Fruit fly (Drosophila melanogaster) whole organism, pupa: ENCODE data around the gene hiw.

Source experiments
- CG10348 ChIP-seq: fragments of 200-800 bp; sonication (Bioruptor generic); IDR thresholded peaks from 2 replicates; pipeline ENCODE4 v1.3.6; 2022; ENCODE audit warnings: missing biosample characterization, missing genetic modification characterization
- CG12605 ChIP-seq: fragments of 200-800 bp; sonication (Bioruptor generic); IDR thresholded peaks from 2 replicates; pipeline ENCODE4 v1.3.6; 2022; ENCODE audit warnings: missing biosample characterization, missing genetic modification characterization
- CG13204 ChIP-seq: fragments of 200-800 bp; sonication (Bioruptor generic); optimal IDR thresholded peaks from 2 replicates; lab custom pipeline; 2018; ENCODE audit warnings: missing biosample characterization, mild to moderate bottlenecking, missing genetic modification characterization, moderate library complexity
- CG14655 ChIP-seq: fragments of 200-800 bp; sonication (Bioruptor generic); optimal IDR thresholded peaks from 3 replicates; lab custom pipeline; 2017; ENCODE audit warnings: mild to moderate bottlenecking, missing biosample characterization, missing genetic modification reagents, missing genetic modification characterization
- CG15710 ChIP-seq: fragments of 200-800 bp; sonication (Bioruptor generic); optimal IDR thresholded peaks from 2 replicates; lab custom pipeline; 2018; ENCODE audit warnings: missing biosample characterization, mild to moderate bottlenecking, missing genetic modification characterization, moderate library complexity
- CG17806 ChIP-seq: fragments of 200-800 bp; sonication (Bioruptor generic); optimal IDR thresholded peaks from 2 replicates; lab custom pipeline; 2018; ENCODE audit warnings: missing biosample characterization, mild to moderate bottlenecking, missing genetic modification characterization, moderate library complexity
- CG32121 ChIP-seq: fragments of 200-800 bp; sonication (Bioruptor generic); IDR thresholded peaks from 2 replicates; pipeline ENCODE4 v1.3.6; 2022; ENCODE audit warnings: missing biosample characterization, missing genetic modification characterization
- CG34367 ChIP-seq: fragments of 200-800 bp; sonication (Bioruptor generic); optimal IDR thresholded peaks from 2 replicates; lab custom pipeline; 2018; ENCODE audit warnings: missing biosample characterization, mild to moderate bottlenecking, missing genetic modification characterization
- CG4496 ChIP-seq: fragments of 200-800 bp; sonication (Bioruptor generic); IDR thresholded peaks from 3 replicates; pipeline ENCODE4 v1.3.6; 2022; ENCODE audit warnings: missing biosample characterization, missing genetic modification characterization
- CG8159 ChIP-seq: fragments of 200-800 bp; sonication (Bioruptor generic); optimal IDR thresholded peaks from 3 replicates; lab custom pipeline; 2018; ENCODE audit warnings: missing biosample characterization, mild to moderate bottlenecking, missing genetic modification characterization, moderate library complexity
- CG8301 ChIP-seq: fragments of 200-800 bp; sonication (Bioruptor generic); optimal IDR thresholded peaks from 2 replicates; lab custom pipeline; 2018; ENCODE audit warnings: missing biosample characterization, mild to moderate bottlenecking, missing genetic modification characterization
- CG9948 ChIP-seq: fragments of 200-800 bp; sonication (Bioruptor generic); optimal IDR thresholded peaks from 2 replicates; lab custom pipeline; 2018; ENCODE audit warnings: missing biosample characterization, mild to moderate bottlenecking, missing genetic modification characterization, moderate library complexity
- D1 ChIP-seq: fragments of 200-800 bp; sonication (Bioruptor generic); optimal IDR thresholded peaks from 2 replicates; lab custom pipeline; 2018; ENCODE audit warnings: missing biosample characterization, mild to moderate bottlenecking, missing genetic modification characterization, moderate library complexity
- EcR ChIP-seq: fragments of 200-800 bp; sonication (Bioruptor generic); optimal IDR thresholded peaks from 3 replicates; lab custom pipeline; 2019; ENCODE audit warnings: missing biosample characterization, missing genetic modification characterization, mild to moderate bottlenecking, moderate library complexity, missing genetic modification reagents
- Ets98B ChIP-seq: fragments of 200-800 bp; sonication (Bioruptor generic); IDR thresholded peaks from 2 replicates; pipeline ENCODE4 v1.3.6; 2022; ENCODE audit warnings: missing biosample characterization, missing genetic modification characterization
- Pif1A ChIP-seq: fragments of 200-800 bp; sonication (Bioruptor generic); optimal IDR thresholded peaks from 3 replicates; lab custom pipeline; 2016; ENCODE audit warnings: missing biosample characterization, missing genetic modification characterization
- Pif1B ChIP-seq: fragments of 200-800 bp; sonication (Bioruptor generic); optimal IDR thresholded peaks from 3 replicates; lab custom pipeline; 2016; ENCODE audit warnings: missing biosample characterization, missing genetic modification characterization
- Snoo ChIP-seq: fragments of 200-800 bp; sonication (Bioruptor generic); optimal IDR thresholded peaks from 3 replicates; lab custom pipeline; 2017; ENCODE audit warnings: missing biosample characterization, mild to moderate bottlenecking, missing genetic modification characterization, inconsistent platforms
- fd96Ca ChIP-seq: fragments of 200-800 bp; sonication (Bioruptor generic); IDR thresholded peaks from 3 replicates; pipeline ENCODE4 v1.3.6; 2022; ENCODE audit warnings: missing biosample characterization, missing genetic modification characterization
- gl ChIP-seq: fragments of 200-800 bp; sonication (Bioruptor generic); optimal IDR thresholded peaks from 2 replicates; lab custom pipeline; 2018; ENCODE audit warnings: missing biosample characterization, mild to moderate bottlenecking, missing genetic modification characterization
- rn ChIP-seq: fragments of 200-800 bp; sonication (Bioruptor generic); IDR thresholded peaks from 2 replicates; pipeline ENCODE4 v1.3.6; 2022; ENCODE audit warnings: missing biosample characterization, missing genetic modification characterization

The hiw gene

DNA sequence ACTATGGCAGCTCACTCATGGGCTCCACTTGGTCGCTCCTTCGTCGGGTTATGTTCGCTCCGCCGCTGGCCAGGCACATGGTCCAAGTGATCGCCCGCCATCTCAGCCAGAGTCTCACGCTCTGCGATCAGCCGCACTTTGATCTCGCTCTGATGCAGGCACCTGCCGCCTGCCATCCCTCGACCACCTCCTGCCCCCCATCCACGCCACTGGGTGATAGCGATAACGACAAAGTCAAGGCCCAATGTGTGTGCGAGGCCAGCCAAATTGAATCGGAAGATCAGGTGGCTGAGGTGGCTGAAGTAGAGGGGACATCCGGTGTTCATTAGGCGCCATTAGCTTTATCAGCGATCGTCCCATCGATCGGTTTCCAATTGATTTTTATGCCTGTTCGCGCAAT is 5.3 kb upstream of the hiw start:
- no peak for TF ChIP-seq D1
- no peak for TF ChIP-seq CG10348
- TF ChIP-seq CG4496 (GFP tag; lab: Robert Waterston, UW), result no peak
- no peak for TF ChIP-seq CG9948 (tag; lab: Kevin White, UChicago)
- TF ChIP-seq CG32121 (GFP tag; lab: Robert Waterston, UW), result no peak
- TF ChIP-seq CG8301 (tag; lab: Kevin White, UChicago), result no peak
- TF ChIP-seq CG12605 (GFP tag; lab: Robert Waterston, UW), result no peak
- peak; percentile 21 for TF ChIP-seq gl (tag; lab: Kevin White, UChicago)
- no peak for TF ChIP-seq rn
- peak; percentile 44 for TF ChIP-seq CG13204
- TF ChIP-seq CG14655, result no peak
- TF ChIP-seq CG15710 (tag; lab: Kevin White, UChicago), result no peak
- no peak for TF ChIP-seq CG34367 (tag; lab: Kevin White, UChicago)

DNA sequence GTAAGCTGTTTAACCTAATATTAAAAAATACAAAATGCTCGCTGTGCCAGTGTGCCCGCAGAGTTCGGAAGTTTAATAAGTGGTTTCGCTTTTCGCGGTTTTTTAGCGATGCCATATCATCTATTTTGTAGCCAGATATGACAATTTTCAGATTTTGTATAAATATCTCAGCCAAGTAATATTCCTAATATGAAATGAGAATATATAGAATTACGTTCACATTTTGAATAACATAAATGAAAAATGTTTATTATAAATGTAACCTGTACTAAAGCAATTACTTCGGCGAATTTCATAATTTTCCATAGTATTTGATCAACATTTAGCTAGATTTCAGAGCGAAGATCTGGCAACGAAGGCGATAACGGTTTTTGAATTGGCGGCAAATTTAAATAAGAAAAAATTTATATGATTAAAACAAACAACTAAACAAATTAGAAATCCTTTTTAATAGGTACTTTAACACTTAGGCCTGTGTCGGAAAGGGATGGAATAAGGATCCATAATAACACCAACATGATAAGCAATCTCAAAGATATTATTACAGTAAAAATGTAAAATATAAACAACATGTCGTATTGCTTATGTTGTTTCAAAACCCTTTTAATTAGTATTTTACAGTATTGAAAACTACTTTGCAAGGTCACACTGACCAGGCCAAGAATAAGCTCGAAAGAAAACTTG is 3.3 kb upstream of the hiw start, which contains the start of the genes opm and dob:
Gene opm, minus strand, starts transcription at position 59 of the 684 bp plus-strand sequence.
Gene dob, plus strand, starts transcription at position 634 of the 684 bp plus-strand sequence.
- TF ChIP-seq CG9948 (tag; lab: Kevin White, UChicago) (peak; percentile 20), D1 (no peak), CG8159 (tag; lab: Kevin White, UChicago) (peak; percentile 13)

DNA sequence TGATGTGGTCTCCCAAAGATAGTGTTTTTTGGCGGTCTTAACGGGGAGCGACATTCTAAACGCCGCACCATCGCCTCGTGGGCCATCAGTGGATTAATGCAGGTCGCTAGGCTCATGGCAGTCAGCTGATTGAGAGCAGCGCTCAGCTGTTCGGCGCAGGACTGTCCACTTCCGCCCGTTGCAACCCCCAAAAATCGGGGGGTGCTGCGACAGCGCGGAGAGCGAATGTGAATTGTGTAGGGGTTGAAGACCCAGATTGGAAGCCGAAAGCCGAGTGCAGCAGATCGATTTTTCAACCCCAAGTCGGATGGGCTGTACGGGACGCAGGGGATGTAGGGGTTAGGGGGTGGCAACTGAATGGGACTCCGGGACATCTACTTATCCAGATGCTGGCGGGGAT is 610 bp downstream of the hiw start:
- no peak for TF ChIP-seq Ets98B (GFP tag; lab: Robert Waterston, UW)
- TF ChIP-seq CG15710 (tag; lab: Kevin White, UChicago), result no peak
- TF ChIP-seq D1, result no peak
- no peak for TF ChIP-seq gl (tag; lab: Kevin White, UChicago)
- TF ChIP-seq CG12605 (GFP tag; lab: Robert Waterston, UW), result no peak
- no peak for TF ChIP-seq CG13204
- no peak for TF ChIP-seq Pif1B (GFP tag; lab: Kevin White, UChicago)
- TF ChIP-seq CG34367 (tag; lab: Kevin White, UChicago), result no peak
- no peak for TF ChIP-seq EcR (GFP tag; lab: Kevin White, UChicago)

- TF ChIP-seq rn (no peak), EcR (GFP tag; lab: Kevin White, UChicago) (peak; percentile 4)
Measured at dm6 chrX:15048713-15049112, 14.5 kb downstream of the hiw start.

DNA sequence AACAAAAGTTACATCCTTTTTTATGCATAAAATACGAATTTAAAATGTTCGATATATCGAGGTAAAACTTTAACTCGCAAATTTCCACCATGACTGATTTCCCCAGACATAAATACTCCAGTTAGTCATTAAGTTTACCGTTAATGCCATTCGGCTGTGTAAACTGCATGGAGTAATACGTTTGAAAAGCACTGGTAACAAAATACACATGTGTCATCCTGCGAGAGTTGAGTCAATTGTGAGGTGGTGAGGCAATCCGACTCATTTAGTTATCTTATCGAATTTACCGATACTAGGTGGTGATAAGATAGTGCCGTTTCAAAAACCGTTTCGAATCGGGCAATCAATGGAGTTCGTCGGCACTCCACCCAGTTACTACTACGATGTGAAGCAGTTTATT is 17.6 kb downstream of the hiw start:
- TF ChIP-seq gl (tag; lab: Kevin White, UChicago) (no peak), CG9948 (tag; lab: Kevin White, UChicago) (no peak), fd96Ca (GFP tag; lab: Robert Waterston, UW) (no peak), CG10348 (no peak), rn (no peak), CG8159 (tag; lab: Kevin White, UChicago) (no peak), CG32121 (GFP tag; lab: Robert Waterston, UW) (no peak), CG4496 (GFP tag; lab: Robert Waterston, UW) (no peak), Ets98B (GFP tag; lab: Robert Waterston, UW) (no peak), Pif1B (GFP tag; lab: Kevin White, UChicago) (no peak), CG34367 (tag; lab: Kevin White, UChicago) (no peak), CG14655 (no peak)

DNA sequence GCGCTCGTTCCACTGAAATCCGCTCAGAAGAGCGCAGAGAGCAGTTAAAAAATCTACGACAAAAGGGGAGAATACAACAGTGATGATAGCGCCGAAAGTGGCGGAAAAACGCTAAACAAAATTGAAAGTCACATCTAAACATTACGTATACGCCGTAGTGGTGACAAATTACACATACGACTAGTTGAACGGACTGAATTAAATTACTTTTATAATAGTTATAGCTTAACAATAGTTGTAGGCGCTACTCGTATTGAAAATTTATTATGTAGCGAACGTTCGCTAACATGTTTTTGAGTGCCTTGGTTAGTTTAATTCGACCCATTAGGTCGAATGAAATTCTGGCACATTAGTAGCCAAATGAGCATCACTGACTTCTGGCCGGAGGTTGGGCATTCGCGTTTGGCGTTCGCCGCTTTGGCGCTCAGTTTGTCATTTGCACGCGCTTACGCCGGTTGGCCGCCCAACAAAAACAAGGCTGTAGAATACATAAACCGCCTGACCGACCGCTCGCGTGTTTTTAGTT is 19.5 kb downstream of the hiw start, which contains the start of gene CG5541:
Gene CG5541, plus strand, starts transcription at position 424 of the 526 bp plus-strand sequence.
- TF ChIP-seq CG10348 (no peak), Snoo (tag; lab: Kevin White, UChicago) (peak; percentile 12), Pif1A (peak; percentile 48), CG32121 (GFP tag; lab: Robert Waterston, UW) (peak; percentile 7; the same call in 1 of the 2 replicates), fd96Ca (GFP tag; lab: Robert Waterston, UW) (0 out of 3 replicates have a peak, but pooled peaks have one; percentile 4), CG12605 (GFP tag; lab: Robert Waterston, UW) (no peak), CG15710 (tag; lab: Kevin White, UChicago) (peak; percentile 35), CG9948 (tag; lab: Kevin White, UChicago) (no peak), Ets98B (GFP tag; lab: Robert Waterston, UW) (no peak), CG17806 (tag; lab: Kevin White, UChicago) (no peak), CG13204 (no peak), gl (tag; lab: Kevin White, UChicago) (no peak), CG8301 (tag; lab: Kevin White, UChicago) (no peak), EcR (GFP tag; lab: Kevin White, UChicago) (no peak), CG34367 (tag; lab: Kevin White, UChicago) (no peak), CG4496 (GFP tag; lab: Robert Waterston, UW) (no peak; the same call in 2 of the 3 replicates), Pif1B (GFP tag; lab: Kevin White, UChicago) (peak; percentile 34), CG14655 (peak; percentile 34), CG8159 (tag; lab: Kevin White, UChicago) (peak; percentile 40), D1 (no peak), rn (no peak)
